Worm (Caenorhabditis elegans): ENCODE measurements around the gene W10G11.19.

W10G11.19 gene

DNA sequence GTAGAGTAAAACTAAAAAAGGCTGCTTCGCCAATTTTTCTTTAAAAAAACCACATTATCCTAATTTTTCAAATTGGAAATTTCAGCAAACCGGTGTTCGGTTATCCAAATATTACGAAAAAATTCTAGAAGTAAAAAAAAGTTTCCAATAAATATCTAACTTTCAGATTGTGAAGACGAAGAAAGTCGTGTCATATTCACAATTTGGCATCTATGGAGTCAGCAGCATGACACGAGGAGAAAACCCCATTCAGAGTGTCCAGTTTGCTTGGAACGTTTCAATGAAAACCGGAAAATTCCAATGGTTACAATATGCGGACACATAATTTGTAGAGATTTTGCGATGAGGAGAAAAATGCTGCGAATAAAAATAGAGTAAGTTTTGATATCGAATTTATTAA lies 44.9 kb downstream of the W10G11.19 start, which contains the start of gene Y49F6A.12:
Gene Y49F6A.12 (plus strand): TSS at position 301 of the 400 bp plus-strand sequence.
- TF ChIP-seq K12H6.12 (tag; optimal IDR thresholded peaks at IDR 0.05) (no peak), sptf-2 (GFP tag; optimal IDR thresholded peaks at IDR 0.05) (no peak), B0035.1 (tag; optimal IDR thresholded peaks at IDR 0.05) (no peak), lir-1 (GFP tag; conservative IDR thresholded peaks at IDR 0.05) (no peak), hsf-1 (GFP tag; IDR thresholded peaks at IDR 0.05) (no peak), cebp-1 (GFP tag; IDR thresholded peaks at IDR 0.05) (no peak), cebp-1 (tag; optimal IDR thresholded peaks at IDR 0.05) (no peak), ztf-3 (GFP tag; optimal IDR thresholded peaks at IDR 0.05) (no peak), B0019.2 (GFP tag; conservative IDR thresholded peaks at IDR 0.05) (no peak), aptf-3 (GFP tag; IDR thresholded peaks at IDR 0.05) (no peak), tbx-9 (tag; optimal IDR thresholded peaks at IDR 0.05; ENCODE audit: borderline replicate concordance) (no peak), dpff-1 (tag; optimal IDR thresholded peaks at IDR 0.05) (no peak)

- TF ChIP-seq mes-4 (tag; optimal IDR thresholded peaks at IDR 0.05) (no peak), aptf-2 (GFP tag; conservative IDR thresholded peaks at IDR 0.05) (no peak), pha-4 (tag; optimal IDR thresholded peaks at IDR 0.05) (no peak), snpc-1.1 (tag; optimal IDR thresholded peaks at IDR 0.05; ENCODE audit: insufficient read depth) (no peak), T26A5.8 (tag; optimal IDR thresholded peaks at IDR 0.05) (no peak), attf-5 (GFP tag; optimal IDR thresholded peaks at IDR 0.05) (no peak), snpc-4 (GFP tag; optimal IDR thresholded peaks at IDR 0.05) (no peak), snpc-4 (tag; optimal IDR thresholded peaks at IDR 0.05) (no peak), Y56A3A.18 (GFP tag; IDR thresholded peaks at IDR 0.05) (no peak)
Measured at ce11 chrII:3598721-3599120, 48.3 kb downstream of the W10G11.19 start, which contains the start of gene Y49F6A.11. Y49F6A.11 (minus strand) TSS chrII:3598821.

Data from whole organism, young adult.